Worm (Caenorhabditis elegans) whole organism, late embryonic: ENCODE measurements around the gene aman-2.

Experiments
- C38D4.7 ChIP-seq: fragments of 200-800 bp; sonication (Bioruptor generic); optimal IDR thresholded peaks from 2 replicates; lab custom pipeline; 2018; ENCODE audit warnings: mild to moderate bottlenecking, missing genetic modification characterization, moderate library complexity, missing compliant biosample characterization
- Y22D7AL.16 ChIP-seq: sonication (generic microtip); optimal IDR thresholded peaks from 2 replicates; lab custom pipeline; 2016; ENCODE audit warnings: missing genetic modification characterization, missing compliant biosample characterization
- fkh-10 ChIP-seq: fragments of 150-350 bp; optimal IDR thresholded peaks from 2 replicates; lab custom pipeline; 2014; ENCODE audit warnings: missing biosample characterization, missing genetic modification reagents, missing genetic modification characterization
- nhr-11 ChIP-seq: fragments of 150-350 bp; optimal IDR thresholded peaks from 2 replicates; lab custom pipeline; 2014; ENCODE audit warnings: missing biosample characterization, missing genetic modification characterization
- pqm-1 ChIP-seq: sonication (generic microtip); optimal IDR thresholded peaks from 2 replicates; lab custom pipeline; 2016; ENCODE audit warnings: missing genetic modification characterization, missing compliant biosample characterization
- syd-9 ChIP-seq: sonication (generic microtip); optimal IDR thresholded peaks from 2 replicates; lab custom pipeline; 2016; ENCODE audit warnings: mild to moderate bottlenecking, missing genetic modification characterization, moderate library complexity, missing compliant biosample characterization
- tbx-2 ChIP-seq: sonication (generic microtip); optimal IDR thresholded peaks from 2 replicates; lab custom pipeline; 2016; ENCODE audit warnings: missing genetic modification characterization, missing compliant biosample characterization
- unc-55 ChIP-seq: sonication (generic microtip); optimal IDR thresholded peaks from 2 replicates; lab custom pipeline; 2017; ENCODE audit warnings: missing biosample characterization, missing genetic modification reagents, missing genetic modification characterization
- zip-5 ChIP-seq: sonication (generic microtip); optimal IDR thresholded peaks from 2 replicates; lab custom pipeline; 2016; ENCODE audit warnings: missing genetic modification characterization, missing compliant biosample characterization

ce11 chrV:11982309-11982708 is 49.3 kb upstream of the aman-2 start, which contains the start of gene rpt-1:
- no peak for TF ChIP-seq Y22D7AL.16 (tag; lab: Kevin White, UChicago)
- TF ChIP-seq unc-55, result no peak
- no peak for TF ChIP-seq fkh-10 (GFP tag; lab: Kevin White, UChicago)
- TF ChIP-seq syd-9 (tag; lab: Kevin White, UChicago), result no peak
- no peak for TF ChIP-seq C38D4.7
- no peak for TF ChIP-seq tbx-2
- no peak for TF ChIP-seq zip-5 (tag; lab: Kevin White, UChicago)
- TF ChIP-seq nhr-11 (tag; lab: Kevin White, UChicago), result no peak
- no peak for TF ChIP-seq pqm-1 (tag; lab: Kevin White, UChicago)
